Worm (Caenorhabditis elegans) whole organism, late embryonic: Measurements from ENCODE around the gene srh-119.

Source experiments
- C08G9.2 ChIP-seq: sonication (generic microtip); optimal IDR thresholded peaks from 2 replicates; lab custom pipeline; 2016; ENCODE audit warnings: mild to moderate bottlenecking, missing genetic modification characterization, moderate library complexity, missing compliant biosample characterization
- ahr-1 ChIP-seq: sonication (generic microtip); optimal IDR thresholded peaks from 2 replicates; lab custom pipeline; 2016; ENCODE audit warnings: missing genetic modification characterization, missing compliant biosample characterization
- elt-2 ChIP-seq: sonication (generic microtip); optimal IDR thresholded peaks from 2 replicates; lab custom pipeline; 2016; ENCODE audit warnings: missing genetic modification reagents, missing genetic modification characterization, missing compliant biosample characterization
- ets-4 ChIP-seq: sonication (generic microtip); optimal IDR thresholded peaks from 2 replicates; lab custom pipeline; 2016; ENCODE audit warnings: missing genetic modification characterization, missing compliant biosample characterization
- eyg-1 ChIP-seq: sonication (generic microtip); optimal IDR thresholded peaks from 2 replicates; lab custom pipeline; 2016; ENCODE audit warnings: missing genotype, missing genetic modification characterization, missing compliant biosample characterization
- hlh-8 ChIP-seq: sonication (generic microtip); optimal IDR thresholded peaks from 2 replicates; lab custom pipeline; 2016; ENCODE audit warnings: missing genotype, missing genetic modification characterization, missing compliant biosample characterization
- nfya-1 ChIP-seq: sonication (generic microtip); optimal IDR thresholded peaks from 2 replicates; lab custom pipeline; 2017; ENCODE audit warnings: missing genetic modification characterization, mild to moderate bottlenecking, missing compliant biosample characterization, antibody characterized with exemption, moderate library complexity
- nhr-11 ChIP-seq: fragments of 150-350 bp; optimal IDR thresholded peaks from 2 replicates; lab custom pipeline; 2014; ENCODE audit warnings: missing biosample characterization, missing genetic modification characterization
- pat-9 ChIP-seq: fragments of 200-800 bp; sonication (Bioruptor generic); optimal IDR thresholded peaks from 2 replicates; lab custom pipeline; 2018; ENCODE audit warnings: mild to moderate bottlenecking, missing genetic modification characterization, moderate library complexity, missing compliant biosample characterization
- tbx-7 ChIP-seq: sonication (generic microtip); optimal IDR thresholded peaks from 2 replicates; lab custom pipeline; 2016; ENCODE audit warnings: missing genotype, missing genetic modification characterization, missing compliant biosample characterization
- ztf-16 ChIP-seq: sonication (generic microtip); optimal IDR thresholded peaks from 2 replicates; lab custom pipeline; 2017; ENCODE audit warnings: missing genetic modification characterization, missing compliant biosample characterization

DNA sequence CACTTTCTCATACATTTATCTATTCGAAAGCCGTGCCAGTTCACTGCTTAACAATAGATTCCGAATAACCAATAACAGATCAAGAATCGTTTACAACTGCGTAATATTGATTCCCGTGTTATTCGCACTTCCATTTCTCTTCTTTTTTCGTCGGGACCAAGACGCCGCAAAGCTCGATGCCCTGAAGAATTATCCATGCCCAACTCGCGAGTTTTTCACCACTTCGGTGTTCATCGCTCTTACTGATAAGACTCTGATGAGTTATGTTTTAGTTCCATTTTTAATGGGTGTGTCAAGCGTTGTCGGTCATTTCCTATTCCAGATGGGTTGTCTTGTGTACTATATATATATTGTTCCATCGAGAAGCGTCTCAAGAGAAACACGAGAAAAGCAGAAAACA, 1.1 kb downstream of the srh-119 start:
- TF ChIP-seq nhr-11 (tag; lab: Kevin White, UChicago) (no peak), nfya-1 (tag; lab: Kevin White, UChicago) (no peak), hlh-8 (tag; lab: Kevin White, UChicago) (no peak), ahr-1 (tag; lab: Kevin White, UChicago) (no peak), tbx-7 (tag; lab: Kevin White, UChicago) (no peak), elt-2 (tag; lab: Kevin White, UChicago) (no peak), ets-4 (no peak), C08G9.2 (tag; lab: Kevin White, UChicago) (no peak), eyg-1 (tag; lab: Kevin White, UChicago) (no peak), ztf-16 (tag; lab: Kevin White, UChicago) (no peak), pat-9 (tag; lab: Kevin White, UChicago) (no peak)
